Fruit fly (Drosophila melanogaster) whole organism, wandering third instar larva: ENCODE data around the gene CG18135.
A peak's percentile ranks its signal among the peaks of the same experiment; 100 is the strongest.

Experiments used
- Abd-B ChIP-seq: fragments of >200 bp; optimal IDR thresholded peaks from 2 replicates; lab custom pipeline; 2017; ENCODE audit warnings: missing biosample characterization, missing genetic modification characterization
- CG32264 ChIP-seq: fragments of 200-800 bp; sonication (Bioruptor generic); optimal IDR thresholded peaks from 2 replicates; lab custom pipeline; 2016; ENCODE audit warnings: missing biosample characterization, missing genetic modification characterization
- CG9705 ChIP-seq: fragments of 200-800 bp; sonication (Bioruptor generic); optimal IDR thresholded peaks from 2 replicates; lab custom pipeline; 2018; ENCODE audit warnings: missing biosample characterization, mild to moderate bottlenecking, missing genetic modification characterization
- CrebA ChIP-seq: fragments of 200-800 bp; sonication (Bioruptor generic); optimal IDR thresholded peaks from 2 replicates; lab custom pipeline; 2016; ENCODE audit warnings: missing biosample characterization, mild to moderate bottlenecking, missing genetic modification characterization, borderline replicate concordance
- GATAd ChIP-seq: sonication (Bioruptor generic); optimal IDR thresholded peaks from 2 replicates; lab custom pipeline; 2016; ENCODE audit warnings: missing biosample characterization, missing genetic modification characterization
- HLH106 ChIP-seq: fragments of 200-800 bp; optimal IDR thresholded peaks from 3 replicates; lab custom pipeline; 2019; ENCODE audit warnings: missing biosample characterization, mild to moderate bottlenecking, missing genetic modification characterization, moderate library complexity
- Hnf4 ChIP-seq: fragments of 200-800 bp; sonication (Bioruptor generic); optimal IDR thresholded peaks from 2 replicates; lab custom pipeline; 2016; ENCODE audit warnings: missing biosample characterization, mild to moderate bottlenecking, missing genetic modification characterization
- Hr78 ChIP-seq: fragments of >200 bp; optimal IDR thresholded peaks from 2 replicates; lab custom pipeline; 2017; ENCODE audit warnings: missing biosample characterization, missing genetic modification characterization
- Hr83 ChIP-seq: fragments of 200-300 bp; sonication (Bioruptor generic); optimal IDR thresholded peaks from 2 replicates; lab custom pipeline; 2016; ENCODE audit warnings: missing biosample characterization, mild to moderate bottlenecking, missing genetic modification characterization, moderate library complexity; ENCODE audit not compliant: poor library complexity, severe bottlenecking
- Jra ChIP-seq: sonication (Bioruptor generic); optimal IDR thresholded peaks from 2 replicates; lab custom pipeline; 2016; ENCODE audit warnings: missing biosample characterization, missing genetic modification characterization
- Mio ChIP-seq: sonication (Bioruptor generic); optimal IDR thresholded peaks from 2 replicates; lab custom pipeline; 2016; ENCODE audit warnings: missing biosample characterization, missing genetic modification characterization
- Myc ChIP-seq: fragments of >200 bp; optimal IDR thresholded peaks from 2 replicates; lab custom pipeline; 2017
- N ChIP-seq: fragments of >200 bp; optimal IDR thresholded peaks from 2 replicates; lab custom pipeline; 2018; ENCODE audit warnings: missing biosample characterization, missing external identifiers, missing genetic modification characterization
- OdsH ChIP-seq: fragments of 200-800 bp; sonication (Bioruptor generic); optimal IDR thresholded peaks from 2 replicates; lab custom pipeline; 2016; ENCODE audit warnings: missing biosample characterization, mild to moderate bottlenecking, missing genetic modification characterization
- Rel ChIP-seq, 2 experiments: fragments of 200-800 bp; sonication (Bioruptor generic) in 1 of 2; optimal IDR thresholded peaks; 2 replicates in 1 of 2; 3 replicates in 1 of 2; lab custom pipeline; 2016 to 2019; ENCODE audit warnings: mild to moderate bottlenecking in 2 of 2, missing biosample characterization in 2 of 2, missing genetic modification characterization in 2 of 2, moderate library complexity in 1 of 2
- Sp1 ChIP-seq: fragments of 200-800 bp; sonication (Bioruptor generic); optimal IDR thresholded peaks from 3 replicates; lab custom pipeline; 2019; ENCODE audit warnings: missing biosample characterization, mild to moderate bottlenecking, missing genetic modification characterization, moderate library complexity
- Vsx2 ChIP-seq: fragments of 200-300, 225-300 bp; sonication (Bioruptor generic); optimal IDR thresholded peaks from 2 replicates; lab custom pipeline; 2018; ENCODE audit warnings: missing biosample characterization, missing genetic modification characterization; ENCODE audit not compliant: partially characterized antibody
- br ChIP-seq: fragments of 200-800 bp; sonication (Bioruptor generic); optimal IDR thresholded peaks from 2 replicates; lab custom pipeline; 2016; ENCODE audit warnings: missing biosample characterization, missing genetic modification characterization
- brk ChIP-seq: fragments of 200-800 bp; sonication (Bioruptor generic); optimal IDR thresholded peaks from 2 replicates; lab custom pipeline; 2016; ENCODE audit warnings: missing biosample characterization, mild to moderate bottlenecking, missing genetic modification characterization
- dmrt93B ChIP-seq: fragments of 200-800 bp; sonication (Bioruptor generic); optimal IDR thresholded peaks from 2 replicates; lab custom pipeline; 2018; ENCODE audit warnings: missing biosample characterization, mild to moderate bottlenecking, missing genetic modification characterization
- dsf ChIP-seq: sonication (Bioruptor generic); optimal IDR thresholded peaks from 2 replicates; lab custom pipeline; 2016; ENCODE audit warnings: missing biosample characterization, missing genetic modification characterization, borderline replicate concordance
- ey ChIP-seq: fragments of 200-800 bp; sonication (Bioruptor generic); optimal IDR thresholded peaks from 2 replicates; lab custom pipeline; 2016; ENCODE audit warnings: missing biosample characterization, missing genetic modification characterization
- foxo ChIP-seq, 2 experiments: fragments of 200-800 bp; sonication (Bioruptor generic); optimal IDR thresholded peaks; 2 replicates in 1 of 2; 3 replicates in 1 of 2; lab custom pipeline; 2016 to 2017; ENCODE audit warnings: missing biosample characterization in 2 of 2, missing genetic modification characterization in 2 of 2
- fru ChIP-seq: fragments of 200-800 bp; sonication (Bioruptor generic); optimal IDR thresholded peaks from 3 replicates; lab custom pipeline; 2016; ENCODE audit warnings: missing biosample characterization, mild to moderate bottlenecking, missing genetic modification characterization
- h ChIP-seq: fragments of 200-800 bp; sonication (Bioruptor generic); optimal IDR thresholded peaks from 3 replicates; lab custom pipeline; 2016; ENCODE audit warnings: missing biosample characterization, mild to moderate bottlenecking, missing genetic modification characterization
- jim ChIP-seq: fragments of 175-275, 200-325 bp; sonication (Bioruptor generic); optimal IDR thresholded peaks from 2 replicates; lab custom pipeline; 2016; ENCODE audit warnings: missing biosample characterization, mild to moderate bottlenecking, missing genetic modification characterization
- lola ChIP-seq: fragments of >200 bp; optimal IDR thresholded peaks from 2 replicates; lab custom pipeline; 2017; ENCODE audit warnings: missing biosample characterization, missing genetic modification characterization
- pan ChIP-seq: fragments of >200 bp; optimal IDR thresholded peaks from 2 replicates; lab custom pipeline; 2017
- psq ChIP-seq: fragments of 200-800 bp; sonication (Bioruptor generic); optimal IDR thresholded peaks from 3 replicates; lab custom pipeline; 2017; ENCODE audit warnings: missing biosample characterization, mild to moderate bottlenecking, missing genetic modification characterization, moderate library complexity
- rgr ChIP-seq: fragments of 200-800 bp; sonication (Bioruptor generic); optimal IDR thresholded peaks from 3 replicates; lab custom pipeline; 2016; ENCODE audit warnings: missing biosample characterization, mild to moderate bottlenecking, missing genetic modification characterization
- sage ChIP-seq: fragments of 200-800 bp; sonication (Bioruptor generic); optimal IDR thresholded peaks from 2 replicates; lab custom pipeline; 2016; ENCODE audit warnings: missing biosample characterization, mild to moderate bottlenecking, missing genetic modification characterization
- sv ChIP-seq: fragments of 200-800 bp; sonication (Bioruptor generic); optimal IDR thresholded peaks from 3 replicates; lab custom pipeline; 2016; ENCODE audit warnings: missing biosample characterization, missing genetic modification characterization
- tai ChIP-seq: sonication (Bioruptor generic); optimal IDR thresholded peaks from 2 replicates; lab custom pipeline; 2016; ENCODE audit warnings: missing biosample characterization, missing genetic modification characterization
- usp ChIP-seq: fragments of >200 bp; optimal IDR thresholded peaks from 2 replicates; lab custom pipeline; 2017; ENCODE audit warnings: missing biosample characterization, missing genetic modification characterization
- woc ChIP-seq: sonication (Bioruptor generic); optimal IDR thresholded peaks from 2 replicates; lab custom pipeline; 2016; ENCODE audit warnings: missing biosample characterization, mild to moderate bottlenecking, missing genetic modification characterization

The CG18135 gene

DNA sequence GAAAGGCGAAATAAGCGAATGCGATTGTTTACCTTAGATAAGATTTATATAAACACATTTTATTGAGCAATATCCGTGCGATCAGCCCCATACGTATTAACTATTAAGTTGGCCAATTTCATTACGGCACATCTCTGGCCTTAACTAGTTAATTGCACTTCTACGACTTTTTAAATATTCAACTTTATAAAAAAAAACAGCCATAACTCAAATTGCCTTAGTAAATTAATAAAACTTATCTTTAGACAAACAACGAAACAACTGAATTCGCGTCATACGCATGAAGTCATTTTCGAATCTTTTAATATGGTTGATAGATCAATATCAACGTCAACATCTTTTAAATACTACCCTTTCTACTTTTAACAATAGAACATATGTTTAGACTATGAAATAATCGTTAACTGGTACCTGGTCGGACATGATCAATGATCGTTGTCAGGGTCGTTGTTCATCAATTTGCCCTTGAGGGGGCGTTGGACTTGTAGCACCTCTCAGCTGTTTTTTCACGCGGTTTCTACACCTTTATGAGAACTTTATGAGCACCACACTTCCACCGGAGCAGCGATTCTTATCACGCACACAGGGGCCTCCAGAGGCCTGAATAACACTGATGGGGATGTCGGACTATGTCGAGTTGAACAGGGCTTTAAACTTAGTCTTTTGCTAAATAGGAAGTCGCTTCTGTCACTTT, at the start of gene CG18135:
Gene CG18135 (minus strand): TSS at position 694 of the 694 bp plus-strand sequence.
- TF ChIP-seq fru (GFP tag; lab: Kevin White, UChicago) = no peak
- no peak for TF ChIP-seq GATAd (GFP tag; lab: Kevin White, UChicago)
- TF ChIP-seq jim = no peak
- peak; percentile 1 for TF ChIP-seq br (GFP tag; lab: Kevin White, UChicago)
- no peak for TF ChIP-seq tai (GFP tag; lab: Kevin White, UChicago)
- no peak for TF ChIP-seq Abd-B
- TF ChIP-seq Myc (lab: Kevin White, UChicago) = no peak
- no peak for TF ChIP-seq h (GFP tag; lab: Kevin White, UChicago)
- TF ChIP-seq ey = no peak
- peak; percentile 25 for TF ChIP-seq Hr83 (GFP tag; lab: Kevin White, UChicago)
- TF ChIP-seq CrebA (GFP tag; lab: Kevin White, UChicago) = no peak

- TF ChIP-seq usp (no peak), tai (GFP tag; lab: Kevin White, UChicago) (peak; percentile 63), Rel (GFP tag; optimal IDR thresholded peaks at IDR 0.05; lab: Kevin White, UChicago) (no peak), Rel (tag; optimal IDR thresholded peaks at IDR 0.05; lab: Kevin White, UChicago) (peak; percentile 36), pan (no peak), CG32264 (GFP tag; lab: Kevin White, UChicago) (peak; percentile 31), woc (GFP tag; lab: Kevin White, UChicago) (peak; percentile 74), Vsx2 (GFP tag; lab: Kevin White, UChicago) (peak; percentile 17), Mio (GFP tag; lab: Kevin White, UChicago) (no peak), sage (peak; percentile 59), Sp1 (GFP tag; lab: Kevin White, UChicago) (peak; percentile 94), ey (peak; percentile 73), foxo (GFP tag; optimal IDR thresholded peaks at IDR 0.05; lab: Kevin White, UChicago) (peak in 1 of 2 experiments; percentile 89), Jra (GFP tag; lab: Kevin White, UChicago) (peak; percentile 40), dsf (GFP tag; lab: Kevin White, UChicago) (no peak), dmrt93B (GFP tag; lab: Kevin White, UChicago) (peak; percentile 74), br (GFP tag; lab: Kevin White, UChicago) (peak; percentile 68), rgr (GFP tag; lab: Kevin White, UChicago) (peak; percentile 77), CG9705 (GFP tag; lab: Kevin White, UChicago) (peak; percentile 59), HLH106 (peak; percentile 89), OdsH (GFP tag; lab: Kevin White, UChicago) (peak; percentile 84), h (GFP tag; lab: Kevin White, UChicago) (peak; percentile 87), brk (GFP tag; lab: Kevin White, UChicago) (peak; percentile 58), Hnf4 (GFP tag; lab: Kevin White, UChicago) (peak; percentile 32), psq (peak; percentile 87), Hr78 (GFP tag; lab: Kevin White, UChicago) (no peak), GATAd (GFP tag; lab: Kevin White, UChicago) (no peak), fru (GFP tag; lab: Kevin White, UChicago) (peak; percentile 85)
These were observed 48.4 kb upstream of the CG18135 start for dm6 chr3L:19046389-19047042.

dm6 chr3L:19045299-19046025, 47.4 kb upstream of the CG18135 start, which contains the start of gene nkd:
Gene nkd, minus strand, starts transcription at chr3L:19045449.
- TF ChIP-seq rgr (GFP tag; lab: Kevin White, UChicago) = peak; percentile 88
- no peak for TF ChIP-seq lola
- TF ChIP-seq sv (GFP tag; lab: Kevin White, UChicago) = peak; percentile 61
- peak; percentile 67 for TF ChIP-seq woc (GFP tag; lab: Kevin White, UChicago)
- peak; percentile 72 for TF ChIP-seq h (GFP tag; lab: Kevin White, UChicago)
- peak; percentile 29 for TF ChIP-seq Myc (lab: Kevin White, UChicago)
- no peak for TF ChIP-seq N (GFP tag; lab: Kevin White, UChicago)
- TF ChIP-seq Sp1 (GFP tag; lab: Kevin White, UChicago) = peak; percentile 88
- peak; percentile 57 for TF ChIP-seq Rel (GFP tag; optimal IDR thresholded peaks at IDR 0.05; lab: Kevin White, UChicago)
- TF ChIP-seq Rel (tag; optimal IDR thresholded peaks at IDR 0.05; lab: Kevin White, UChicago) = no peak
- peak; percentile 68 for TF ChIP-seq pan
- no peak for TF ChIP-seq GATAd (GFP tag; lab: Kevin White, UChicago)
- peak; percentile 76 for TF ChIP-seq brk (GFP tag; lab: Kevin White, UChicago)
- peak; percentile 77 for TF ChIP-seq OdsH (GFP tag; lab: Kevin White, UChicago)
- peak; percentile 79 for TF ChIP-seq HLH106
- peak; percentile 65 for TF ChIP-seq ey
- peak; percentile 63 for TF ChIP-seq jim
- TF ChIP-seq sage = peak; percentile 54
- TF ChIP-seq CG32264 (GFP tag; lab: Kevin White, UChicago) = peak; percentile 5
- TF ChIP-seq CG9705 (GFP tag; lab: Kevin White, UChicago) = peak; percentile 41
- peak; percentile 4 for TF ChIP-seq dsf (GFP tag; lab: Kevin White, UChicago)
- no peak for TF ChIP-seq usp
- peak; percentile 16 for TF ChIP-seq dmrt93B (GFP tag; lab: Kevin White, UChicago)
- peak; percentile 85 for TF ChIP-seq Hnf4 (GFP tag; lab: Kevin White, UChicago)
- TF ChIP-seq psq = peak; percentile 82
- peak; percentile 57 for TF ChIP-seq br (GFP tag; lab: Kevin White, UChicago)
- TF ChIP-seq fru (GFP tag; lab: Kevin White, UChicago) = peak; percentile 69
- peak; percentile 1 for TF ChIP-seq CrebA (GFP tag; lab: Kevin White, UChicago)
- no peak for TF ChIP-seq Vsx2 (GFP tag; lab: Kevin White, UChicago)
- TF ChIP-seq Mio (GFP tag; lab: Kevin White, UChicago) = no peak
- TF ChIP-seq Abd-B = no peak
- TF ChIP-seq Jra (GFP tag; lab: Kevin White, UChicago) = peak; percentile 32
- peak in 1 of 2 experiments; percentile 84 for TF ChIP-seq foxo (GFP tag; optimal IDR thresholded peaks at IDR 0.05; lab: Kevin White, UChicago)
